Fruit fly (Drosophila melanogaster) whole organism, adult: Measurements from ENCODE around the gene Trax.

Source experiments
- CG12768 ChIP-seq: fragments of 200-800 bp; sonication (Bioruptor generic); optimal IDR thresholded peaks from 2 replicates; lab custom pipeline; 2017; ENCODE audit warnings: missing biosample characterization, missing genetic modification characterization, mild to moderate bottlenecking, moderate library complexity, missing genetic modification reagents
- CG14711 ChIP-seq: fragments of 200-800 bp; sonication (Bioruptor generic); optimal IDR thresholded peaks from 2 replicates; lab custom pipeline; 2018; ENCODE audit warnings: missing biosample characterization, mild to moderate bottlenecking, missing genetic modification characterization, moderate library complexity
- CG1620 ChIP-seq: fragments of 200-800 bp; sonication (Bioruptor generic); optimal IDR thresholded peaks from 2 replicates; lab custom pipeline; 2016; ENCODE audit warnings: missing biosample characterization, missing genetic modification characterization
- CG33017 ChIP-seq: fragments of 200-800 bp; sonication (Bioruptor generic); optimal IDR thresholded peaks from 2 replicates; lab custom pipeline; 2018; ENCODE audit warnings: missing biosample characterization, mild to moderate bottlenecking, missing genetic modification characterization, moderate library complexity
- CG5204 ChIP-seq: fragments of 200-800 bp; sonication (Bioruptor generic); optimal IDR thresholded peaks from 2 replicates; lab custom pipeline; 2016; ENCODE audit warnings: missing biosample characterization, missing genetic modification characterization
- CG7045 ChIP-seq: fragments of 200-800 bp; sonication (Bioruptor generic); optimal IDR thresholded peaks from 2 replicates; lab custom pipeline; 2017; ENCODE audit warnings: missing biosample characterization, mild to moderate bottlenecking, missing genetic modification characterization
- Hr96 ChIP-seq: fragments of 200-800 bp; sonication (Bioruptor generic); optimal IDR thresholded peaks from 2 replicates; lab custom pipeline; 2016; ENCODE audit warnings: missing biosample characterization, missing genetic modification characterization
- Mnt ChIP-seq: fragments of 200-800 bp; sonication (Bioruptor generic); optimal IDR thresholded peaks from 2 replicates; lab custom pipeline; 2016; ENCODE audit warnings: missing biosample characterization, mild to moderate bottlenecking, missing genetic modification characterization
- bab1 ChIP-seq: fragments of 200-800 bp; sonication (Bioruptor generic); optimal IDR thresholded peaks from 3 replicates; lab custom pipeline; 2019; ENCODE audit warnings: missing biosample characterization, mild to moderate bottlenecking, missing genetic modification characterization, moderate library complexity
- cic ChIP-seq: fragments of 200-800 bp; sonication (Bioruptor generic); optimal IDR thresholded peaks from 2 replicates; lab custom pipeline; 2017; ENCODE audit warnings: missing biosample characterization, mild to moderate bottlenecking, missing genetic modification characterization, moderate library complexity
- cnc ChIP-seq, 2 experiments: fragments of >200 bp; optimal IDR thresholded peaks; 2 replicates each; lab custom pipeline; 2017
- kay ChIP-seq: fragments of 200-800 bp; sonication (Bioruptor generic); peaks from one replicate; lab custom pipeline; 2016; ENCODE audit warnings: missing biosample characterization, missing genetic modification characterization, borderline replicate concordance
- ovo ChIP-seq: fragments of 200-800 bp; sonication (Bioruptor generic); optimal IDR thresholded peaks from 2 replicates; lab custom pipeline; 2016; ENCODE audit warnings: missing biosample characterization, missing genetic modification characterization
- toe ChIP-seq: fragments of 200-800 bp; sonication (Bioruptor generic); optimal IDR thresholded peaks from 2 replicates; lab custom pipeline; 2016; ENCODE audit warnings: missing biosample characterization, missing genetic modification characterization

- TF ChIP-seq Mnt (GFP tag; lab: Kevin White, UChicago) = no peak
- TF ChIP-seq CG14711 (tag; lab: Kevin White, UChicago) = no peak
- TF ChIP-seq CG5204 (GFP tag; lab: Kevin White, UChicago) = no peak
- no peak for TF ChIP-seq CG33017 (tag; lab: Kevin White, UChicago)
- TF ChIP-seq CG12768 = no peak
- no peak for TF ChIP-seq CG7045
- no peak for TF ChIP-seq bab1
- TF ChIP-seq Hr96 (GFP tag; lab: Kevin White, UChicago) = no peak
- TF ChIP-seq CG1620 (GFP tag; lab: Kevin White, UChicago) = no peak
- no peak for TF ChIP-seq toe (GFP tag; lab: Kevin White, UChicago)
- no peak for TF ChIP-seq ovo
- TF ChIP-seq kay (GFP tag; lab: Kevin White, UChicago) = no peak
- TF ChIP-seq cic (GFP tag; lab: Kevin White, UChicago) = no peak
- no peak for TF ChIP-seq cnc (optimal IDR thresholded peaks at IDR 0.05; lab: Kevin White, UChicago)
These were observed 44.9 kb downstream of the Trax start for dm6 chr3R:15406393-15406792.
